Worm (Caenorhabditis elegans) whole organism, L1 larva: ENCODE results near the gene F37C4.5.
"Not testable (repeated sequence)": the region's sequence is repeated elsewhere in the genome, so short reads cannot be mapped to it uniquely, and the experiment has no call there.

Experiments
- C04F5.9 ChIP-seq: sonication (generic microtip); optimal IDR thresholded peaks from 2 replicates; lab custom pipeline; 2016; ENCODE audit warnings: missing genetic modification characterization, missing compliant biosample characterization
- elt-2 ChIP-seq: sonication (generic microtip); optimal IDR thresholded peaks from 2 replicates; lab custom pipeline; 2016; ENCODE audit warnings: missing genetic modification characterization, mild to moderate bottlenecking, inconsistent platforms, missing compliant biosample characterization, missing genetic modification reagents
- fkh-4 ChIP-seq: sonication (generic microtip); optimal IDR thresholded peaks from 2 replicates; lab custom pipeline; 2016; ENCODE audit warnings: missing compliant biosample characterization, missing genetic modification characterization, borderline replicate concordance
- grh-1 ChIP-seq: fragments of 200-800 bp; sonication (Bioruptor generic); IDR thresholded peaks from 2 replicates; pipeline ENCODE4 v1.3.6; 2022; ENCODE audit warnings: missing genetic modification reagents, missing genetic modification characterization, missing compliant biosample characterization
- hpl-2 ChIP-seq: fragments of 150-350 bp; optimal IDR thresholded peaks from 2 replicates; lab custom pipeline; 2014; ENCODE audit warnings: missing biosample characterization, missing genetic modification reagents, missing genetic modification characterization
- mab-9 ChIP-seq: fragments of 200-800 bp; sonication (Bioruptor generic); IDR thresholded peaks from 2 replicates; pipeline ENCODE4 v1.3.6; 2022; ENCODE audit warnings: missing genetic modification reagents, missing genetic modification characterization, missing compliant biosample characterization
- nhr-11 ChIP-seq: fragments of 150-350 bp; optimal IDR thresholded peaks from 2 replicates; lab custom pipeline; 2014; ENCODE audit warnings: missing biosample characterization, missing genetic modification characterization
- snu-23 ChIP-seq: sonication (generic microtip); optimal IDR thresholded peaks from 2 replicates; lab custom pipeline; 2016; ENCODE audit warnings: missing genetic modification characterization, missing compliant biosample characterization
- vab-15 ChIP-seq: sonication (generic microtip); optimal IDR thresholded peaks from 2 replicates; lab custom pipeline; 2017; ENCODE audit warnings: missing genotype, mild to moderate bottlenecking, missing genetic modification characterization, missing compliant biosample characterization

ce11 chrIV:3911848-3912247 lies 38.2 kb upstream of the F37C4.5 start, which contains the start of gene F56D6.18:
- TF ChIP-seq hpl-2 (GFP tag; lab: Kevin White, UChicago); nhr-11 (tag; lab: Kevin White, UChicago); elt-2; mab-9 (GFP tag; lab: Robert Waterston, UW); vab-15 (tag; lab: Kevin White, UChicago); C04F5.9 (tag; lab: Kevin White, UChicago); snu-23; fkh-4 (tag; lab: Kevin White, UChicago); grh-1 (GFP tag; lab: Robert Waterston, UW): not testable (repeated sequence)
